Worm (Caenorhabditis elegans) whole organism, L1 larva: ENCODE data around the gene fbxa-75.
"Not testable (repeated sequence)": the region's sequence is repeated elsewhere in the genome, so short reads cannot be mapped to it uniquely, and the experiment has no call there.

Experiments used
- C04F5.9 ChIP-seq: sonication (generic microtip); optimal IDR thresholded peaks from 2 replicates; lab custom pipeline; 2016; ENCODE audit warnings: missing genetic modification characterization, missing compliant biosample characterization
- ceh-90 ChIP-seq: sonication (generic microtip); optimal IDR thresholded peaks from 2 replicates; lab custom pipeline; 2016; ENCODE audit warnings: missing genetic modification characterization, missing compliant biosample characterization
- efl-1 ChIP-seq, 4 experiments: fragments of 150-350 bp; optimal IDR thresholded peaks in 3 of 4; peaks in 1 of 4; 1 replicate in 1 of 4; 2 replicates in 3 of 4; lab custom pipeline; 2014; ENCODE audit warnings: missing biosample characterization in 2 of 4, missing genetic modification characterization in 2 of 4, missing genetic modification reagents in 2 of 4
- efl-3 ChIP-seq: fragments of 200-800 bp; sonication (Bioruptor generic); optimal IDR thresholded peaks from 2 replicates; lab custom pipeline; 2018; ENCODE audit warnings: mild to moderate bottlenecking, missing genetic modification characterization, missing compliant biosample characterization
- egl-13 ChIP-seq: sonication (generic microtip); optimal IDR thresholded peaks from 2 replicates; lab custom pipeline; 2016; ENCODE audit warnings: missing genotype, missing genetic modification reagents, missing genetic modification characterization, missing compliant biosample characterization
- elt-2 ChIP-seq: sonication (generic microtip); optimal IDR thresholded peaks from 2 replicates; lab custom pipeline; 2016; ENCODE audit warnings: missing genetic modification characterization, mild to moderate bottlenecking, inconsistent platforms, missing compliant biosample characterization, missing genetic modification reagents
- elt-3 ChIP-seq, 6 experiments: fragments of 150-350 bp in 1 of 6; sonication (generic microtip); optimal IDR thresholded peaks; 2 replicates each; lab custom pipeline; 2017 to 2018; ENCODE audit warnings: missing biosample characterization in 6 of 6, missing genetic modification characterization in 6 of 6, inconsistent platforms in 1 of 6
- grh-1 ChIP-seq: fragments of 200-800 bp; sonication (Bioruptor generic); IDR thresholded peaks from 2 replicates; pipeline ENCODE4 v1.3.6; 2022; ENCODE audit warnings: missing genetic modification reagents, missing genetic modification characterization, missing compliant biosample characterization
- lin-13 ChIP-seq: fragments of 150-350 bp; optimal IDR thresholded peaks from 2 replicates; lab custom pipeline; 2014; ENCODE audit warnings: missing biosample characterization, missing genetic modification reagents, missing genetic modification characterization
- lin-14 ChIP-seq: fragments of 200-800 bp; sonication (Bioruptor generic); optimal IDR thresholded peaks from 2 replicates; lab custom pipeline; 2018; ENCODE audit warnings: mild to moderate bottlenecking, missing genetic modification characterization, moderate library complexity, missing compliant biosample characterization
- lin-35 ChIP-seq, 2 experiments: fragments of 150-350 bp; optimal IDR thresholded peaks; 2 replicates each; lab custom pipeline; 2014; ENCODE audit warnings: missing biosample characterization in 2 of 2, missing genetic modification characterization in 2 of 2, missing genetic modification reagents in 2 of 2
- lin-39 ChIP-seq: fragments of 150-350 bp; optimal IDR thresholded peaks from 2 replicates; lab custom pipeline; 2014; ENCODE audit warnings: missing biosample characterization, missing genetic modification reagents, missing genetic modification characterization
- lsy-2 ChIP-seq, 2 experiments: fragments of 150-350 bp; optimal IDR thresholded peaks; 2 replicates each; lab custom pipeline; 2014; ENCODE audit warnings: missing biosample characterization in 2 of 2, missing genetic modification characterization in 2 of 2
- mdl-1 ChIP-seq, 2 experiments: fragments of 150-350 bp; optimal IDR thresholded peaks; 2 replicates each; lab custom pipeline; 2014 to 2017; ENCODE audit warnings: missing biosample characterization in 2 of 2, missing genetic modification characterization in 2 of 2, inconsistent platforms in 1 of 2
- mep-1 ChIP-seq: fragments of 150-350 bp; optimal IDR thresholded peaks from 2 replicates; lab custom pipeline; 2014; ENCODE audit warnings: missing biosample characterization, missing genetic modification characterization
- nhr-47 ChIP-seq: sonication (generic microtip); optimal IDR thresholded peaks from 2 replicates; lab custom pipeline; 2016; ENCODE audit warnings: mild to moderate bottlenecking, missing genetic modification characterization, moderate library complexity, missing compliant biosample characterization
- nhr-76 ChIP-seq: sonication (generic microtip); optimal IDR thresholded peaks from 2 replicates; lab custom pipeline; 2017; ENCODE audit warnings: missing biosample characterization, missing genetic modification characterization
- nhr-90 ChIP-seq: sonication (generic microtip); optimal IDR thresholded peaks from 2 replicates; lab custom pipeline; 2016; ENCODE audit warnings: mild to moderate bottlenecking, missing genetic modification characterization, missing compliant biosample characterization; ENCODE audit not compliant: poor library complexity
- pag-3 ChIP-seq: sonication (generic microtip); optimal IDR thresholded peaks from 2 replicates; lab custom pipeline; 2017; ENCODE audit warnings: missing genetic modification characterization, mild to moderate bottlenecking, missing compliant biosample characterization, antibody characterized with exemption, borderline replicate concordance; ENCODE audit not compliant: insufficient read depth
- skn-1 ChIP-seq: fragments of 150-350 bp; optimal IDR thresholded peaks from 2 replicates; lab custom pipeline; 2014; ENCODE audit warnings: missing biosample characterization, missing genetic modification characterization
- sox-4 ChIP-seq: sonication (generic microtip); optimal IDR thresholded peaks from 2 replicates; lab custom pipeline; 2016; ENCODE audit warnings: missing genetic modification characterization, missing compliant biosample characterization
- sptf-1 ChIP-seq: fragments of 150-350 bp; optimal IDR thresholded peaks from 2 replicates; lab custom pipeline; 2014; ENCODE audit warnings: missing biosample characterization, missing genetic modification characterization
- sup-37 ChIP-seq: fragments of 200-800 bp; sonication (Bioruptor generic); optimal IDR thresholded peaks from 2 replicates; lab custom pipeline; 2018; ENCODE audit warnings: mild to moderate bottlenecking, missing genetic modification characterization, missing compliant biosample characterization
- tbx-2 ChIP-seq: sonication (generic microtip); optimal IDR thresholded peaks from 2 replicates; lab custom pipeline; 2016; ENCODE audit warnings: missing genetic modification characterization, missing compliant biosample characterization
- tlp-1 ChIP-seq: fragments of 150-350 bp; optimal IDR thresholded peaks from 2 replicates; lab custom pipeline; 2014; ENCODE audit warnings: missing biosample characterization, missing genetic modification characterization
- unc-130 ChIP-seq: fragments of 150-350 bp; optimal IDR thresholded peaks from 2 replicates; lab custom pipeline; 2017; ENCODE audit warnings: missing biosample characterization, missing genetic modification characterization, inconsistent platforms
- unc-98 ChIP-seq: fragments of 200-800 bp; sonication (Bioruptor generic); IDR thresholded peaks from 2 replicates; pipeline ENCODE4 v1.3.6; 2022; ENCODE audit warnings: missing genetic modification characterization, missing compliant biosample characterization
- xbp-1 ChIP-seq: sonication (generic microtip); optimal IDR thresholded peaks from 2 replicates; lab custom pipeline; 2016; ENCODE audit warnings: missing genetic modification characterization, missing compliant biosample characterization
- zip-4 ChIP-seq: fragments of 200-800 bp; sonication (Bioruptor generic); optimal IDR thresholded peaks from 2 replicates; lab custom pipeline; 2018; ENCODE audit warnings: mild to moderate bottlenecking, missing genetic modification characterization, moderate library complexity, missing compliant biosample characterization

The fbxa-75 gene

DNA sequence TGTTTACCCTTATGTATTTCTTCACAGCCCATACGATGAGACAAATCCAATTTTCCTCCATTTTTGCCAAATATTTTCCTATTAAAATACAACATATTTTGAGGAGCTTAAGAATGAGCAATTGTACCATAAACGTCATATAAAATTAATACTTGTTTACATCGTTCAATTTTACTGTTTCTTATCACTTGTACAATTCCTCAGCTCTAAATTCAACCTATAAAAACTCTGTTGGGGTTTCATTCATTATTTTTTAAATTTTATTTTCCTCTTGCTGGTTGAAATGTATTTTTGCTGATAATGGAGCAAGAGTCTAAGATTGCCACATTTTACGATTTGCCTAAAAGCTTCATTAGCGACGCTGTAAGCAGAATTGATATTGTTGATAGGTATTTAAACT lies at the start of gene fbxa-75:
Gene fbxa-75 (plus strand): TSS at position 301 of the 400 bp plus-strand sequence.
- TF ChIP-seq unc-98 (GFP tag; lab: Robert Waterston, UW) (no peak), xbp-1 (tag; lab: Kevin White, UChicago) (no peak), mdl-1 (tag; optimal IDR thresholded peaks at IDR 0.05; lab: Kevin White, UChicago) (no peak), lin-39 (tag; lab: Kevin White, UChicago) (no peak), sup-37 (no peak), sptf-1 (tag; lab: Kevin White, UChicago) (no peak), grh-1 (GFP tag; lab: Robert Waterston, UW) (no peak)

DNA sequence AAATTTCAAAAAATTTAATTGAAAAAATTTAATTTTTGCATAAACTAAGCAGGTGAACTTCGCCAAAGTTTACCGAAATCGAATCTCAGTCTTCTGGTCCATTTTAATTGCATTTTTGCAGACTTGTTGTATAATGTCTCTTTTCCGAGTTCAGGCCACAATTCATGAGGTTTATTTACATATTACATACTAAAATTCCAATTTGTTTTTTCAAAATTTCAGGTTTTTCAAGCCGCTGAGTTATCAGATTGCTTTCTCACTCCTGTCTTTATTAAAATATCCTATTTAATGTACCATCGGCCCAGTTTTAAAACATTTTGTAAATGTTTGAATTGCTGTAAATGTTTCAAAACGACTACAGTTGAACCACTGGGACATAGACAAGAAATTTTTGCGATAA lies 47.0 kb upstream of the fbxa-75 start, which contains the start of gene fbxa-208:
Gene fbxa-208 (plus strand): TSS at position 301 of the 400 bp plus-strand sequence.
- not testable (repeated sequence) for TF ChIP-seq zip-4 (GFP tag; lab: Kevin White, UChicago); nhr-76 (tag; lab: Kevin White, UChicago); lsy-2 (tag; optimal IDR thresholded peaks at IDR 0.05; lab: Kevin White, UChicago)
- TF ChIP-seq, all 84 proteins: peak for 0; not testable (repeated sequence) for 84

DNA sequence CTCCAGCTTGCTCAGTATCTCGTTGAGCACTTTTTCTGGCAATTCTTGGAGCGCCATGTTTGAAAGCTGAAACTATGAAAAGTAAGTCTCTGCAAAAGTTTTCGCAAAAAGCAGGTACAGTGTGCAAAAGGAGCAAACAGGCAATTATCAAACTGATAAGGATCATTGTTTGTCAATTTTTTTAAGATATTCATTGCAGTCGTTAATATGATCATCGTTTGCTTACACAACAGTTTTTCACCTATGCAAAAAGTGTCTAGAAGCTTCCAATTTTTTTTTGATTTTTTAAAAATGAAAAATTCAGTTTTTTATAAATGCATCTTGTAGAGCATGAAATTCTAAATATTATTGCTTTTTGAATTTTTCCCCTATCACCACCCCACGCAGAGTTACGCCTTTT lies 45.2 kb upstream of the fbxa-75 start, which contains the start of gene fbxa-78:
Gene fbxa-78 (minus strand): TSS at position 101 of the 400 bp plus-strand sequence.
- TF ChIP-seq lin-13 (GFP tag; lab: Kevin White, UChicago); unc-130; tlp-1: not testable (repeated sequence)
- TF ChIP-seq, all 84 proteins: peak for 0; not testable (repeated sequence) for 84

DNA sequence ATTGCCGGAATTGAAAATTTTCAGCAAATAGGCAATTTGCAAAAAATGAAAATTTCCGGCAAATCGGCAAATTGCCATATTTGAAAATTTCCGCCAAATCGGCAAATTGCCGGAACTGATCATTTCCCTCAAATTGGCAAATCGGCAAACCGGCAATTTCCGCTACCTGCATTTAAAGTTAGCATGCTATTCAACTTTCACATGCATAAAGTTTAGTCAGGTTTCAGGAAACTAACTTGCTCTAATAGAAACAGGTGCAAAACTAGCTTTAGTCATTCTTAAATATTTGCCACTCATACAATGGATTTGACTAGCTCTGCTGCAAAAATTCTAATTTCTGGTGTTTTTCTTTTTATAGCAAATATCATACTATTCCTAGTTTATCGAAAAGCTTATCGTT lies 39.8 kb upstream of the fbxa-75 start, which contains the start of gene srz-9:
Gene srz-9 (plus strand): TSS at position 301 of the 400 bp plus-strand sequence.
- TF ChIP-seq unc-130; elt-3 (tag; optimal IDR thresholded peaks at IDR 0.05; lab: Kevin White, UChicago); tbx-2 (tag; lab: Kevin White, UChicago): not testable (repeated sequence)

DNA sequence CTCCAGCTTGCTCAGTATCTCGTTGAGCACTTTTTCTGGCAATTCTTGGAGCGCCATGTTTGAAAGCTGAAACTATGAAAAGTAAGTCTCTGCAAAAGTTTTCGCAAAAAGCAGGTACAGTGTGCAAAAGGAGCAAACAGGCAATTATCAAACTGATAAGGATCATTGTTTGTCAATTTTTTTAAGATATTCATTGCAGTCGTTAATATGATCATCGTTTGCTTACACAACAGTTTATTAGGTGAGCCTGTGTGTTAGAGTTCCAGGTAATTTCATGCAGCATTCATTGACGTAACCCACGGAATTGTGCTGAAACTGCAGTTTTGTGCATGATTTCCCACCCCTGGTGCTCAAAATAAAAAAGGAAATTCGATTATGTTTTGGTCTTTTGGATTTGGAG lies 36.7 kb upstream of the fbxa-75 start, which contains the start of gene fbxa-151:
Gene fbxa-151 (minus strand): TSS at position 101 of the 400 bp plus-strand sequence.
- not testable (repeated sequence) for TF ChIP-seq efl-1 (optimal IDR thresholded peaks at IDR 0.05; lab: Kevin White, UChicago); efl-1 (GFP tag; optimal IDR thresholded peaks at IDR 0.05 in 1 of 2; lab: Kevin White, UChicago); C04F5.9; efl-3 (GFP tag; lab: Kevin White, UChicago)

DNA sequence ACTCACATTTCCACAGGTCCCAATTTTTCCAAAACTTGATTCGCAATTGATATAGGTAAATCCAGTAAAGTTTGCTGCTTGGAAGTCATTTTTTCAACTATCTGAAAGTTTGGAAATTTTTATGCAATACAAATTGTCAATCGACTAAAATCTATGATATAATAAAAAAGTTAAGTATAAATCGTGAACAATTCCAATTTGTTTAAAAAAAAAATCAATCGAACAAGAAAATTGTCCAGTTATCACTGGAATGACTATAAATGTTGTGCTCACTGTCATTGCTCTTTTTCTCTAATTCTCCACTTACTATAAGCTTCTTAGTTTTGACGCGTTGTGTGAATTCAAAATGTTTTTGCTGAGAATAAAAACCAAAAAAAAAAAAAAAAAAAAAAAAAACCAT lies 34.4 kb upstream of the fbxa-75 start, which contains the start of gene fbxa-32:
Gene fbxa-32 (minus strand): TSS at position 101 of the 400 bp plus-strand sequence.
- TF ChIP-seq sox-4: no peak
- TF ChIP-seq elt-2 (tag; lab: Kevin White, UChicago): peak; percentile 16
- no peak for TF ChIP-seq pag-3 (tag; lab: Kevin White, UChicago)
- TF ChIP-seq skn-1: no peak
- no peak for TF ChIP-seq xbp-1 (tag; lab: Kevin White, UChicago)
- TF ChIP-seq lin-14 (GFP tag; lab: Kevin White, UChicago): no peak
- no peak for TF ChIP-seq nhr-47 (tag; lab: Kevin White, UChicago)
- TF ChIP-seq nhr-90 (tag; lab: Kevin White, UChicago): no peak

DNA sequence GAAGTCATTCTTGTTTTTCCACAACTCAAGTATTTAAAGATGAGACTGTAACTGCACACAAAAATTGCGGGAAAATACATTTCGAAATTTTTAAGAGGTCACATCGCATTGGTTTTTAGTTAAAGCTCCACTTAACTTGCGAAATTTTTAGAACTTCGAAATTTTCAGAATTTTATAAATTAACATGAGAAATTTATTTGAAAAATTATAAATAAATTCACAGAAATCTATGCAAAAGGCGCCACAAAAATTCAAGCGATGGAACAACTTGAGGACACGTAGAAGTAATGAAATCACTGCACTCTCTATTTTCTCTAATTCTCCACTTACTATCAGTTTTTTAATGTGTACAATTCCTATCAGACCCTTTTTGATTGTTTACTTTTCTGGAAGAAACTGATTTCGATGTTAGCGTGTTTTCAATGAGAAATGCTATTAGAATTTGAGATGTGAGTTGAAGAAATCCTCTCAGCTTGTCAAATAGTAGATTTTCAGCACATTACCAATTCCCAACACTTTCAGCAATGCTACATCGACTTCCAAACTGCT lies 32.1 kb upstream of the fbxa-75 start, which contains the start of gene fbxa-31:
Gene fbxa-31 (minus strand): TSS at position 51 of the 549 bp plus-strand sequence.
- TF ChIP-seq mep-1 (tag; lab: Kevin White, UChicago) (no peak), ceh-90 (tag; lab: Kevin White, UChicago) (no peak), skn-1 (no peak), elt-2 (tag; lab: Kevin White, UChicago) (peak; percentile 24), egl-13 (tag; lab: Kevin White, UChicago) (no peak), efl-1 (optimal IDR thresholded peaks at IDR 0.05; lab: Kevin White, UChicago) (no peak), efl-1 (GFP tag; optimal IDR thresholded peaks at IDR 0.05 in 1 of 2; lab: Kevin White, UChicago) (peak in 1 of 2 experiments; percentile 26), lin-35 (GFP tag; optimal IDR thresholded peaks at IDR 0.05; lab: Kevin White, UChicago) (peak in 1 of 2 experiments; percentile 27)
